Fruit fly (Drosophila melanogaster): ENCODE results near the gene PrBP.

Gene PrBP

dm6 chr2L:8697915-8698627, 12.3 kb upstream of the PrBP start (continued):
- TF ChIP-seq D19B (GFP tag; optimal IDR thresholded peaks at IDR 0.05) (peak; percentile 93), sisA (GFP tag; IDR thresholded peaks at IDR 0.05) (no peak), Side (GFP tag; optimal IDR thresholded peaks at IDR 0.05) (no peak), Meics (GFP tag; optimal IDR thresholded peaks at IDR 0.05) (peak; percentile 0), Dip2 (GFP tag; IDR thresholded peaks at IDR 0.05) (no peak), otp (GFP tag; IDR thresholded peaks at IDR 0.05) (no peak), CG15696 (tag; optimal IDR thresholded peaks at IDR 0.05) (no peak), CG7987 (GFP tag; optimal IDR thresholded peaks at IDR 0.05) (peak; percentile 10), sd (tag; optimal IDR thresholded peaks at IDR 0.05) (peak; percentile 25), CG34422 (GFP tag; IDR thresholded peaks at IDR 0.05) (no peak), CG12299 (tag; optimal IDR thresholded peaks at IDR 0.05) (no peak), hth (optimal IDR thresholded peaks at IDR 0.05) (no peak), CG43689 (GFP tag; IDR thresholded peaks at IDR 0.05) (no peak), lab (GFP tag; optimal IDR thresholded peaks at IDR 0.05) (peak; percentile 25), Dad (GFP tag; optimal IDR thresholded peaks at IDR 0.05) (no peak), Pdp1 (GFP tag; optimal IDR thresholded peaks at IDR 0.05) (no peak), sqz (GFP tag; optimal IDR thresholded peaks at IDR 0.05) (no peak), exex (tag; optimal IDR thresholded peaks at IDR 0.05) (peak; percentile 86), sens (GFP tag) (peak; percentile 54), dmrt99B (tag; optimal IDR thresholded peaks at IDR 0.05) (no peak), CG32772 (GFP tag; IDR thresholded peaks at IDR 0.05) (no peak), CG14441 (GFP tag; IDR thresholded peaks at IDR 0.05) (peak; percentile 24; the same call in 1 of the 2 replicates), knrl (GFP tag; IDR thresholded peaks at IDR 0.05; ENCODE audit: partially characterized antibody) (no peak), ems (GFP tag; optimal IDR thresholded peaks at IDR 0.05) (no peak)

dm6 chr2L:8694250-8694704, 8.5 kb upstream of the PrBP start:
- TF ChIP-seq HHEX (GFP tag; optimal IDR thresholded peaks at IDR 0.05) (peak; percentile 7), Med (GFP tag) (peak; percentile 80), sd (tag; optimal IDR thresholded peaks at IDR 0.05) (peak; percentile 29), gcm (GFP tag; optimal IDR thresholded peaks at IDR 0.05) (peak; percentile 19), CG12104 (GFP tag; optimal IDR thresholded peaks at IDR 0.05) (peak; percentile 13), zen2 (GFP tag; IDR thresholded peaks at IDR 0.05; ENCODE audit: partially characterized antibody) (peak; percentile 21; the same call in 1 of the 3 replicates), CG7372 (GFP tag; IDR thresholded peaks at IDR 0.05) (peak; percentile 63; the same call in 1 of the 2 replicates), chinmo (GFP tag; IDR thresholded peaks at IDR 0.05; ENCODE audit: partially characterized antibody) (peak; percentile 87), CG17359 (tag; optimal IDR thresholded peaks at IDR 0.05) (peak; percentile 13), Rfx (GFP tag; IDR thresholded peaks at IDR 0.05) (peak; percentile 41; the same call in 1 of the 2 replicates), Ets65A (GFP tag) (no peak), abd-A (tag; optimal IDR thresholded peaks at IDR 0.05) (peak; percentile 60), Optix (GFP tag; IDR thresholded peaks at IDR 0.05) (no peak), Atf6 (GFP tag; IDR thresholded peaks at IDR 0.05) (peak; percentile 47; the same call in 1 of the 2 replicates), CG13296 (GFP tag; optimal IDR thresholded peaks at IDR 0.05) (peak; percentile 58), Doc2 (GFP tag; IDR thresholded peaks at IDR 0.05) (no peak), mirr (GFP tag; optimal IDR thresholded peaks at IDR 0.05) (peak; percentile 89), CG13424 (tag; optimal IDR thresholded peaks at IDR 0.05) (peak; percentile 2), danr (GFP tag; IDR thresholded peaks at IDR 0.05) (0 out of 2 replicates have a peak, but pooled peaks have one; percentile 17), CG4424 (GFP tag; optimal IDR thresholded peaks at IDR 0.05) (no peak), unpg (GFP tag; optimal IDR thresholded peaks at IDR 0.05) (peak; percentile 29), CG3847 (GFP tag; IDR thresholded peaks at IDR 0.05) (0 out of 2 replicates have a peak, but pooled peaks have one; percentile 23), Hr78 (GFP tag; optimal IDR thresholded peaks at IDR 0.05) (peak in 1 of 2 experiments; percentile 3), CG17568 (GFP tag; optimal IDR thresholded peaks at IDR 0.05) (peak; percentile 45), caup (GFP tag; optimal IDR thresholded peaks at IDR 0.05; ENCODE audit: severe bottlenecking) (peak; percentile 59), eyg (GFP tag; optimal IDR thresholded peaks at IDR 0.05) (no peak)

All from whole organism, embryonic.